Worm (Caenorhabditis elegans): ENCODE data around the gene dyf-3.

DNA sequence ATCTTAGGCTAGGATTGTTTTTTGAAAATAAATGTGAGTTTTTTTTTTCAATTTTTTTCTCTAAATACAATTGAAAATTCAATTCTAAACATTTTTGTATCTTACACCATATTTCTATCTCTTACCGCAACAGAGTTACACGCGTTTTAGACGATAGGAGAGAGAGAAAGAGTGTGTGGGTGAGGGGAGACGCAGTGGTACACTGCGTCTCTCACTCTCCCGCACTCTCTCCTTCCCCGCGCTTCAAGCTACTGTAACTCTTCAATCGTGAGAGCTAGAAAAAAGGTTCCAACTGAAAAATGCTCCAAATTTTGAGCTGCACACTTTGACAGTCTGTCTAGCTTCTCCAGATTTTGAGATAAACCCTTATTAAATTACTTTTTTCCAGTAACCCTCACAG is 35.2 kb downstream of the dyf-3 start:
- TF ChIP-seq pha-4 (tag; optimal IDR thresholded peaks at IDR 0.05), result no peak
- no peak for TF ChIP-seq snpc-4 (tag; optimal IDR thresholded peaks at IDR 0.05)
- no peak for TF ChIP-seq lsy-2 (tag; optimal IDR thresholded peaks at IDR 0.05)
- no peak for TF ChIP-seq ztf-11 (tag; optimal IDR thresholded peaks at IDR 0.05)
- no peak for TF ChIP-seq ces-1 (GFP tag; optimal IDR thresholded peaks at IDR 0.05)
- TF ChIP-seq unc-62 (GFP tag; optimal IDR thresholded peaks at IDR 0.05), result no peak
- TF ChIP-seq nhr-237 (tag; optimal IDR thresholded peaks at IDR 0.05), result no peak
- TF ChIP-seq unc-39 (tag; optimal IDR thresholded peaks at IDR 0.05), result no peak

Measured in whole organism, mixed stage, embryonic.